Fruit fly (Drosophila melanogaster) whole organism, embryonic: ENCODE data around the gene Cow.

ENCODE experiments used
- Atf6 ChIP-seq: fragments of 200-800 bp; sonication (Bioruptor generic); IDR thresholded peaks from 2 replicates; pipeline ENCODE4 v1.3.6; 2022; ENCODE audit warnings: missing biosample characterization, missing genetic modification characterization
- B-H1 ChIP-seq: fragments of 200-800 bp; sonication (Bioruptor generic); IDR thresholded peaks from 3 replicates; pipeline ENCODE4 v1.3.6; 2022; ENCODE audit warnings: missing biosample characterization, missing genetic modification characterization
- CG11247 ChIP-seq: fragments of 200-800 bp; sonication (Bioruptor generic); IDR thresholded peaks from 2 replicates; pipeline ENCODE4 v1.3.6; 2022; ENCODE audit warnings: missing biosample characterization, missing genetic modification characterization
- CG11398 ChIP-seq: fragments of 200-800 bp; sonication (Bioruptor generic); optimal IDR thresholded peaks from 2 replicates; lab custom pipeline; 2016; ENCODE audit warnings: missing biosample characterization, missing genetic modification characterization
- CG11695 ChIP-seq: fragments of 200-800 bp; sonication (Bioruptor generic); IDR thresholded peaks from 3 replicates; pipeline ENCODE4 v1.3.6; 2022; ENCODE audit warnings: missing biosample characterization, missing genetic modification characterization
- CG12769 ChIP-seq: fragments of 200-800 bp; sonication (Bioruptor generic); optimal IDR thresholded peaks from 2 replicates; lab custom pipeline; 2019; ENCODE audit warnings: missing biosample characterization, mild to moderate bottlenecking, missing genetic modification characterization, moderate library complexity
- CG14014 ChIP-seq: fragments of 200-800 bp; sonication (Bioruptor generic); IDR thresholded peaks from 2 replicates; pipeline ENCODE4 v1.3.6; 2022; ENCODE audit warnings: missing biosample characterization, missing genetic modification characterization
- CG14965 ChIP-seq: fragments of 200-800 bp; sonication (Bioruptor generic); optimal IDR thresholded peaks from 2 replicates; lab custom pipeline; 2016; ENCODE audit warnings: missing biosample characterization, missing genetic modification characterization, borderline replicate concordance
- CG15269 ChIP-seq: fragments of 200-800 bp; sonication (Bioruptor generic); optimal IDR thresholded peaks from 2 replicates; lab custom pipeline; 2018; ENCODE audit warnings: missing biosample characterization, mild to moderate bottlenecking, missing genetic modification characterization, moderate library complexity
- CG17612 ChIP-seq: fragments of 200-800 bp; sonication (Bioruptor generic); IDR thresholded peaks from 2 replicates; pipeline ENCODE4 v1.3.6; 2022; ENCODE audit warnings: missing biosample characterization, missing genetic modification characterization
- CG18764 ChIP-seq: fragments of 200-800 bp; sonication (Bioruptor generic); optimal IDR thresholded peaks from 3 replicates; lab custom pipeline; 2016; ENCODE audit warnings: missing biosample characterization, missing genetic modification characterization
- CG2116 ChIP-seq: fragments of 200-800 bp; sonication (Bioruptor generic); optimal IDR thresholded peaks from 3 replicates; lab custom pipeline; 2018; ENCODE audit warnings: missing biosample characterization, mild to moderate bottlenecking, missing genetic modification characterization
- CG33213 ChIP-seq: fragments of 200-800 bp; sonication (Bioruptor generic); optimal IDR thresholded peaks from 3 replicates; lab custom pipeline; 2016; ENCODE audit warnings: missing biosample characterization, missing genetic modification characterization
- CG4404 ChIP-seq: fragments of 200-800 bp; sonication (Bioruptor generic); IDR thresholded peaks from 2 replicates; pipeline ENCODE4 v1.3.6; 2022; ENCODE audit warnings: missing biosample characterization, missing genetic modification characterization
- CG4707 ChIP-seq: fragments of 200-800 bp; sonication (Bioruptor generic); optimal IDR thresholded peaks from 2 replicates; lab custom pipeline; 2018; ENCODE audit warnings: missing biosample characterization, mild to moderate bottlenecking, missing genetic modification characterization, moderate library complexity
- CG6854 ChIP-seq: fragments of 200-800 bp; sonication (Bioruptor generic); optimal IDR thresholded peaks from 3 replicates; lab custom pipeline; 2017; ENCODE audit warnings: missing biosample characterization, mild to moderate bottlenecking, missing genetic modification characterization
- CG7928 ChIP-seq: fragments of 200-800 bp; sonication (Bioruptor generic); optimal IDR thresholded peaks from 2 replicates; lab custom pipeline; 2017; ENCODE audit warnings: missing biosample characterization, mild to moderate bottlenecking, missing genetic modification characterization
- CG8924 ChIP-seq: fragments of 200-800 bp; optimal IDR thresholded peaks from 3 replicates; lab custom pipeline; 2019; ENCODE audit warnings: missing biosample characterization, mild to moderate bottlenecking, missing genetic modification characterization, moderate library complexity
- CG9437 ChIP-seq: fragments of 200-800 bp; sonication (Bioruptor generic); optimal IDR thresholded peaks from 2 replicates; lab custom pipeline; 2018; ENCODE audit warnings: missing biosample characterization, mild to moderate bottlenecking, missing genetic modification characterization
- CG9727 ChIP-seq: fragments of 200-800 bp; sonication (Bioruptor generic); optimal IDR thresholded peaks from 3 replicates; lab custom pipeline; 2017; ENCODE audit warnings: missing biosample characterization, mild to moderate bottlenecking, missing genetic modification characterization
- CG9797 ChIP-seq: fragments of 200-800 bp; sonication (Bioruptor generic); optimal IDR thresholded peaks from 3 replicates; lab custom pipeline; 2018; ENCODE audit warnings: missing biosample characterization, mild to moderate bottlenecking, missing genetic modification characterization
- D ChIP-seq, 2 experiments: fragments of 200-800 bp in 1 of 2; fragments of >200 bp in 1 of 2; sonication (Bioruptor generic) in 1 of 2; optimal IDR thresholded peaks; 2 replicates in 1 of 2; 3 replicates in 1 of 2; lab custom pipeline; 2017; ENCODE audit warnings: mild to moderate bottlenecking in 1 of 2, missing biosample characterization in 1 of 2, missing genetic modification characterization in 1 of 2, missing genetic modification reagents in 1 of 2
- Fer2 ChIP-seq: fragments of 200-800 bp; sonication (Bioruptor generic); optimal IDR thresholded peaks from 2 replicates; lab custom pipeline; 2018; ENCODE audit warnings: missing biosample characterization, mild to moderate bottlenecking, missing genetic modification characterization, moderate library complexity
- Hand ChIP-seq: fragments of 200-800 bp; sonication (Bioruptor generic); optimal IDR thresholded peaks from 2 replicates; lab custom pipeline; 2017; ENCODE audit warnings: mild to moderate bottlenecking, missing biosample characterization, missing genetic modification reagents, missing genetic modification characterization
- Hmx ChIP-seq: fragments of 200-800 bp; sonication (Bioruptor generic); optimal IDR thresholded peaks from 2 replicates; lab custom pipeline; 2016; ENCODE audit warnings: missing biosample characterization, missing genetic modification characterization
- Max ChIP-seq: fragments of 200-800 bp; sonication (Bioruptor generic); optimal IDR thresholded peaks from 2 replicates; lab custom pipeline; 2016; ENCODE audit warnings: missing biosample characterization, mild to moderate bottlenecking, missing genetic modification characterization
- Optix ChIP-seq: fragments of 200-800 bp; sonication (Bioruptor generic); IDR thresholded peaks from 3 replicates; pipeline ENCODE4 v1.3.6; 2022; ENCODE audit warnings: missing biosample characterization, missing genetic modification characterization
- PHDP ChIP-seq: fragments of 200-800 bp; sonication (Bioruptor generic); optimal IDR thresholded peaks from 3 replicates; lab custom pipeline; 2018; ENCODE audit warnings: missing biosample characterization, mild to moderate bottlenecking, missing genetic modification characterization, moderate library complexity
- Scr ChIP-seq: fragments of 200-800 bp; sonication (Bioruptor generic); IDR thresholded peaks from 2 replicates; pipeline ENCODE4 v1.3.6; 2022; ENCODE audit warnings: missing biosample characterization, missing genetic modification characterization; ENCODE audit not compliant: partially characterized antibody
- Vsx1 ChIP-seq: fragments of 200-800 bp; sonication (Bioruptor generic); optimal IDR thresholded peaks from 2 replicates; lab custom pipeline; 2017; ENCODE audit warnings: missing biosample characterization, mild to moderate bottlenecking, missing genetic modification characterization, missing genetic modification reagents
- al ChIP-seq: fragments of 200-800 bp; sonication (Bioruptor generic); IDR thresholded peaks from 2 replicates; pipeline ENCODE4 v1.3.6; 2022; ENCODE audit warnings: missing biosample characterization, missing genetic modification characterization
- ap ChIP-seq: fragments of 200-800 bp; sonication (Bioruptor generic); IDR thresholded peaks from 2 replicates; pipeline ENCODE4 v1.3.6; 2022; ENCODE audit warnings: missing biosample characterization, missing genetic modification characterization
- chif ChIP-seq, 2 experiments: fragments of 200-800 bp; sonication (Bioruptor generic); optimal IDR thresholded peaks; 3 replicates each; lab custom pipeline; 2016; ENCODE audit warnings: missing biosample characterization in 2 of 2, missing genetic modification characterization in 2 of 2
- crc ChIP-seq: fragments of 200-800 bp; sonication (Bioruptor generic); optimal IDR thresholded peaks from 2 replicates; lab custom pipeline; 2016; ENCODE audit warnings: missing biosample characterization, missing genetic modification characterization
- dmrt99B ChIP-seq: fragments of 200-800 bp; sonication (Bioruptor generic); optimal IDR thresholded peaks from 2 replicates; lab custom pipeline; 2018; ENCODE audit warnings: missing biosample characterization, mild to moderate bottlenecking, missing genetic modification characterization, moderate library complexity
- ftz-f1 ChIP-seq: fragments of 200-800 bp; sonication (Bioruptor generic); optimal IDR thresholded peaks from 2 replicates; lab custom pipeline; 2016; ENCODE audit warnings: missing biosample characterization, missing genetic modification characterization
- gfzf ChIP-seq: fragments of 200-800 bp; sonication (Bioruptor generic); optimal IDR thresholded peaks from 2 replicates; lab custom pipeline; 2016; ENCODE audit warnings: missing biosample characterization, mild to moderate bottlenecking, missing genetic modification characterization, moderate library complexity
- gsb-n ChIP-seq: fragments of 200-800 bp; sonication (Bioruptor generic); optimal IDR thresholded peaks from 3 replicates; lab custom pipeline; 2018; ENCODE audit warnings: missing biosample characterization, mild to moderate bottlenecking, missing genetic modification characterization
- lilli ChIP-seq: fragments of 200-800 bp; sonication (Bioruptor generic); optimal IDR thresholded peaks from 3 replicates; lab custom pipeline; 2016; ENCODE audit warnings: missing biosample characterization, missing genetic modification characterization
- mld ChIP-seq: fragments of 200-800 bp; sonication (Bioruptor generic); IDR thresholded peaks from 3 replicates; pipeline ENCODE4 v1.3.6; 2022; ENCODE audit warnings: missing biosample characterization, missing genetic modification characterization; ENCODE audit not compliant: partially characterized antibody
- org-1 ChIP-seq: fragments of 200-800 bp; sonication (Bioruptor generic); optimal IDR thresholded peaks from 2 replicates; lab custom pipeline; 2017; ENCODE audit warnings: missing biosample characterization, missing genetic modification characterization
- peb ChIP-seq: fragments of 200-800 bp; sonication (Bioruptor generic); IDR thresholded peaks from 2 replicates; pipeline ENCODE4 v1.3.6; 2022; ENCODE audit warnings: missing biosample characterization, missing genetic modification characterization
- phol ChIP-seq: fragments of 200-800 bp; sonication (Bioruptor generic); optimal IDR thresholded peaks from 3 replicates; lab custom pipeline; 2018; ENCODE audit warnings: missing biosample characterization, mild to moderate bottlenecking, missing genetic modification characterization, moderate library complexity
- ro ChIP-seq: fragments of 200-800 bp; sonication (Bioruptor generic); IDR thresholded peaks from 2 replicates; pipeline ENCODE4 v1.3.6; 2022; ENCODE audit warnings: missing biosample characterization, missing genetic modification characterization
- row ChIP-seq: fragments of 200-800 bp; sonication (Bioruptor generic); IDR thresholded peaks from 3 replicates; pipeline ENCODE4 v1.3.6; 2022; ENCODE audit warnings: missing biosample characterization, missing genetic modification characterization
- scrt ChIP-seq: fragments of 200-800 bp; sonication (Bioruptor generic); optimal IDR thresholded peaks from 2 replicates; lab custom pipeline; 2018; ENCODE audit warnings: missing biosample characterization, mild to moderate bottlenecking, missing genetic modification characterization, moderate library complexity
- sens ChIP-seq: fragments of 200-800 bp; sonication (Bioruptor generic); peaks from one replicate; lab custom pipeline; 2016; ENCODE audit warnings: missing biosample characterization, missing genetic modification characterization
- stc ChIP-seq: fragments of 200-800 bp; sonication (Bioruptor generic); IDR thresholded peaks from 2 replicates; pipeline ENCODE4 v1.3.6; 2022; ENCODE audit warnings: missing biosample characterization, missing genetic modification characterization
- trem ChIP-seq: fragments of 200-800 bp; optimal IDR thresholded peaks from 3 replicates; lab custom pipeline; 2019; ENCODE audit warnings: missing biosample characterization, mild to moderate bottlenecking, missing genetic modification characterization, moderate library complexity
- vnd ChIP-seq: fragments of 200-800 bp; sonication (Bioruptor generic); IDR thresholded peaks from 3 replicates; pipeline ENCODE4 v1.3.6; 2022; ENCODE audit warnings: missing biosample characterization, missing genetic modification characterization; ENCODE audit not compliant: partially characterized antibody
- vvl ChIP-seq: fragments of 200-800 bp; sonication (Bioruptor generic); IDR thresholded peaks from 2 replicates; pipeline ENCODE4 v1.3.6; 2022; ENCODE audit warnings: missing biosample characterization, missing genetic modification characterization

Gene Cow

dm6 chr3R:23133301-23133828 lies 20.8 kb upstream of the Cow start (continued):
- no peak for TF ChIP-seq trem
- TF ChIP-seq gfzf (GFP tag; lab: Kevin White, UChicago), result no peak
- TF ChIP-seq CG11398, result no peak
- TF ChIP-seq CG18764 (GFP tag; lab: Kevin White, UChicago), result no peak
- no peak for TF ChIP-seq CG2116 (GFP tag; lab: Kevin White, UChicago)
- no peak for TF ChIP-seq org-1 (GFP tag; lab: Kevin White, UChicago)
- no peak for TF ChIP-seq CG14014 (GFP tag; lab: Robert Waterston, UW)
- TF ChIP-seq Fer2, result no peak
- no peak for TF ChIP-seq vnd (GFP tag; lab: Robert Waterston, UW)
- no peak for TF ChIP-seq Atf6 (GFP tag; lab: Robert Waterston, UW)
- TF ChIP-seq scrt (GFP tag; lab: Kevin White, UChicago), result no peak
- no peak for TF ChIP-seq chif (GFP tag; optimal IDR thresholded peaks at IDR 0.05; lab: Kevin White, UChicago)
- TF ChIP-seq CG7928 (GFP tag; lab: Kevin White, UChicago), result no peak
- TF ChIP-seq Optix (GFP tag; lab: Robert Waterston, UW), result no peak
- no peak for TF ChIP-seq Vsx1 (GFP tag; lab: Kevin White, UChicago)
- TF ChIP-seq CG15269 (tag; lab: Kevin White, UChicago), result no peak
- no peak for TF ChIP-seq CG12769 (tag; lab: Kevin White, UChicago)
- no peak for TF ChIP-seq CG8924 (tag; lab: Kevin White, UChicago)
- TF ChIP-seq vvl, result peak; percentile 38; the same call in 1 of the 2 replicates
- TF ChIP-seq CG9727 (GFP tag; lab: Kevin White, UChicago), result peak; percentile 64
- no peak for TF ChIP-seq al
- TF ChIP-seq stc (GFP tag; lab: Robert Waterston, UW), result no peak
- TF ChIP-seq peb, result no peak
- no peak for TF ChIP-seq PHDP (tag; lab: Kevin White, UChicago)
- no peak for TF ChIP-seq CG17612 (GFP tag; lab: Robert Waterston, UW)
- no peak for TF ChIP-seq CG4707
- TF ChIP-seq CG14965, result no peak
- TF ChIP-seq ap (GFP tag; lab: Robert Waterston, UW), result no peak
- no peak for TF ChIP-seq D (optimal IDR thresholded peaks at IDR 0.05; lab: Kevin White, UChicago)
- TF ChIP-seq D (GFP tag; optimal IDR thresholded peaks at IDR 0.05; lab: Kevin White, UChicago), result no peak
- TF ChIP-seq ftz-f1 (GFP tag; lab: Kevin White, UChicago), result no peak
- peak; percentile 29; the same call in 1 of the 2 replicates for TF ChIP-seq CG4404 (GFP tag; lab: Robert Waterston, UW)
- no peak for TF ChIP-seq dmrt99B (tag; lab: Kevin White, UChicago)
- no peak for TF ChIP-seq CG9437 (GFP tag; lab: Kevin White, UChicago)
- TF ChIP-seq row (GFP tag; lab: Robert Waterston, UW), result 0 out of 3 replicates have a peak, but pooled peaks have one; percentile 33
- no peak for TF ChIP-seq CG33213 (GFP tag; lab: Kevin White, UChicago)
- TF ChIP-seq phol (tag; lab: Kevin White, UChicago), result peak; percentile 36
- no peak for TF ChIP-seq mld (GFP tag; lab: Robert Waterston, UW)
- TF ChIP-seq Hmx, result no peak
- TF ChIP-seq CG11247 (GFP tag; lab: Robert Waterston, UW), result no peak
- no peak for TF ChIP-seq Hand (GFP tag; lab: Kevin White, UChicago)
- TF ChIP-seq Max (GFP tag; lab: Kevin White, UChicago), result no peak
- TF ChIP-seq ro (GFP tag; lab: Robert Waterston, UW), result no peak
- peak; percentile 53; the same call in 1 of the 3 replicates for TF ChIP-seq CG11695 (GFP tag; lab: Robert Waterston, UW)
- no peak for TF ChIP-seq lilli
- no peak for TF ChIP-seq crc (GFP tag; lab: Kevin White, UChicago)
- TF ChIP-seq CG9797, result no peak
- no peak for TF ChIP-seq B-H1 (GFP tag; lab: Robert Waterston, UW)
- TF ChIP-seq sens (GFP tag; lab: Kevin White, UChicago), result peak; percentile 83
- TF ChIP-seq Scr, result no peak
- no peak for TF ChIP-seq CG6854
- TF ChIP-seq gsb-n (tag; lab: Kevin White, UChicago), result no peak
